Fruit fly (Drosophila melanogaster) whole organism, embryonic: ENCODE measurements around the gene St2.

Experiments used
- Atf6 ChIP-seq: fragments of 200-800 bp; sonication (Bioruptor generic); IDR thresholded peaks from 2 replicates; pipeline ENCODE4 v1.3.6; 2022; ENCODE audit warnings: missing biosample characterization, missing genetic modification characterization
- B-H1 ChIP-seq: fragments of 200-800 bp; sonication (Bioruptor generic); IDR thresholded peaks from 3 replicates; pipeline ENCODE4 v1.3.6; 2022; ENCODE audit warnings: missing biosample characterization, missing genetic modification characterization
- CG10565 ChIP-seq: fragments of 200-800 bp; sonication (Bioruptor generic); optimal IDR thresholded peaks from 3 replicates; lab custom pipeline; 2016; ENCODE audit warnings: missing biosample characterization, mild to moderate bottlenecking, missing genetic modification characterization
- CG12659 ChIP-seq: fragments of 200-800 bp; sonication (Bioruptor generic); optimal IDR thresholded peaks from 3 replicates; lab custom pipeline; 2017; ENCODE audit warnings: mild to moderate bottlenecking, missing biosample characterization, missing genetic modification reagents, missing genetic modification characterization
- CG14441 ChIP-seq: fragments of 200-800 bp; sonication (Bioruptor generic); IDR thresholded peaks from 2 replicates; pipeline ENCODE4 v1.3.6; 2022; ENCODE audit warnings: missing biosample characterization, missing genetic modification characterization
- CG15269 ChIP-seq: fragments of 200-800 bp; sonication (Bioruptor generic); optimal IDR thresholded peaks from 2 replicates; lab custom pipeline; 2018; ENCODE audit warnings: missing biosample characterization, mild to moderate bottlenecking, missing genetic modification characterization, moderate library complexity
- CG15479 ChIP-seq: fragments of 200-800 bp; sonication (Bioruptor generic); optimal IDR thresholded peaks from 3 replicates; lab custom pipeline; 2019; ENCODE audit warnings: missing biosample characterization, mild to moderate bottlenecking, missing genetic modification characterization, moderate library complexity
- CG15696 ChIP-seq: fragments of 200-800 bp; sonication (Bioruptor generic); optimal IDR thresholded peaks from 2 replicates; lab custom pipeline; 2019; ENCODE audit warnings: missing biosample characterization, mild to moderate bottlenecking, missing genetic modification characterization, moderate library complexity
- CG17361 ChIP-seq: fragments of 200-800 bp; sonication (Bioruptor generic); IDR thresholded peaks from 3 replicates; pipeline ENCODE4 v1.3.6; 2022; ENCODE audit warnings: missing biosample characterization, missing genetic modification characterization
- CG18764 ChIP-seq: fragments of 200-800 bp; sonication (Bioruptor generic); optimal IDR thresholded peaks from 3 replicates; lab custom pipeline; 2016; ENCODE audit warnings: missing biosample characterization, missing genetic modification characterization
- CG33213 ChIP-seq: fragments of 200-800 bp; sonication (Bioruptor generic); optimal IDR thresholded peaks from 3 replicates; lab custom pipeline; 2016; ENCODE audit warnings: missing biosample characterization, missing genetic modification characterization
- CG3407 ChIP-seq: fragments of 200-800 bp; sonication (Bioruptor generic); optimal IDR thresholded peaks from 2 replicates; lab custom pipeline; 2018; ENCODE audit warnings: missing biosample characterization, mild to moderate bottlenecking, missing genetic modification characterization
- CG3726 ChIP-seq: fragments of 200-800 bp; sonication (Bioruptor generic); IDR thresholded peaks from 3 replicates; pipeline ENCODE4, ENCODE4 v1.3.6; 2022; ENCODE audit warnings: missing biosample characterization, missing genetic modification characterization
- CG4328 ChIP-seq: fragments of 200-800 bp; sonication (Bioruptor generic); optimal IDR thresholded peaks from 3 replicates; lab custom pipeline; 2017; ENCODE audit warnings: missing biosample characterization, missing genetic modification reagents, missing genetic modification characterization
- CG6765 ChIP-seq: fragments of 200-800 bp; sonication (Bioruptor generic); optimal IDR thresholded peaks from 3 replicates; lab custom pipeline; 2017; ENCODE audit warnings: missing biosample characterization, mild to moderate bottlenecking, missing genetic modification characterization
- CG6813 ChIP-seq: fragments of 200-800 bp; sonication (Bioruptor generic); optimal IDR thresholded peaks from 2 replicates; lab custom pipeline; 2017; ENCODE audit warnings: missing biosample characterization, missing genetic modification characterization, mild to moderate bottlenecking, moderate library complexity, missing genetic modification reagents
- CG6854 ChIP-seq: fragments of 200-800 bp; sonication (Bioruptor generic); optimal IDR thresholded peaks from 3 replicates; lab custom pipeline; 2017; ENCODE audit warnings: missing biosample characterization, mild to moderate bottlenecking, missing genetic modification characterization
- CG9932 ChIP-seq: fragments of 200-800 bp; sonication (Bioruptor generic); IDR thresholded peaks from 2 replicates; pipeline ENCODE4 v1.3.6; 2022; ENCODE audit warnings: missing biosample characterization, missing genetic modification characterization
- Dbx ChIP-seq: fragments of 200-800 bp; sonication (Bioruptor generic); IDR thresholded peaks from 3 replicates; pipeline ENCODE4 v1.3.6; 2022; ENCODE audit warnings: missing biosample characterization, missing genetic modification characterization
- Dip2 ChIP-seq: fragments of 200-800 bp; sonication (Bioruptor generic); IDR thresholded peaks from 2 replicates; pipeline ENCODE4 v1.3.6; 2022; ENCODE audit warnings: missing biosample characterization, missing genetic modification characterization
- Doc3 ChIP-seq: fragments of 200-800 bp; sonication (Bioruptor generic); IDR thresholded peaks from 3 replicates; pipeline ENCODE4 v1.3.6; 2022; ENCODE audit warnings: missing biosample characterization, missing genetic modification characterization; ENCODE audit not compliant: partially characterized antibody
- Gug ChIP-seq: fragments of 200-800 bp; sonication (Bioruptor generic); IDR thresholded peaks from 4 replicates; pipeline ENCODE4 v1.3.6; 2022; ENCODE audit warnings: missing biosample characterization, missing genetic modification characterization
- Hand ChIP-seq: fragments of 200-800 bp; sonication (Bioruptor generic); optimal IDR thresholded peaks from 2 replicates; lab custom pipeline; 2017; ENCODE audit warnings: mild to moderate bottlenecking, missing biosample characterization, missing genetic modification reagents, missing genetic modification characterization
- HmgD ChIP-seq: fragments of 200-800 bp; sonication (Bioruptor generic); optimal IDR thresholded peaks from 3 replicates; lab custom pipeline; 2016; ENCODE audit warnings: missing biosample characterization, missing genetic modification characterization
- Lim3 ChIP-seq: fragments of 200-800 bp; sonication (Bioruptor generic); IDR thresholded peaks from 2 replicates; pipeline ENCODE4 v1.3.6; 2022; ENCODE audit warnings: missing biosample characterization, missing genetic modification characterization
- Mes4 ChIP-seq: fragments of 200-800 bp; sonication (Bioruptor generic); optimal IDR thresholded peaks from 2 replicates; lab custom pipeline; 2016; ENCODE audit warnings: missing biosample characterization, missing genetic modification characterization
- NC2α ChIP-seq: fragments of 200-800 bp; sonication (Bioruptor generic); optimal IDR thresholded peaks from 2 replicates; lab custom pipeline; 2016; ENCODE audit warnings: missing biosample characterization, missing genetic modification characterization
- Neu2 ChIP-seq: fragments of 200-800 bp; sonication (Bioruptor generic); optimal IDR thresholded peaks from 3 replicates; lab custom pipeline; 2016; ENCODE audit warnings: missing biosample characterization, missing genetic modification characterization, borderline replicate concordance
- PHDP ChIP-seq: fragments of 200-800 bp; sonication (Bioruptor generic); optimal IDR thresholded peaks from 3 replicates; lab custom pipeline; 2018; ENCODE audit warnings: missing biosample characterization, mild to moderate bottlenecking, missing genetic modification characterization, moderate library complexity
- dmrt99B ChIP-seq: fragments of 200-800 bp; sonication (Bioruptor generic); optimal IDR thresholded peaks from 2 replicates; lab custom pipeline; 2018; ENCODE audit warnings: missing biosample characterization, mild to moderate bottlenecking, missing genetic modification characterization, moderate library complexity
- ems ChIP-seq: fragments of 200-800 bp; sonication (Bioruptor generic); optimal IDR thresholded peaks from 3 replicates; lab custom pipeline; 2016; ENCODE audit warnings: missing biosample characterization, missing genetic modification characterization
- esg ChIP-seq: fragments of 200-800 bp; sonication (Bioruptor generic); conservative IDR thresholded peaks from 2 replicates; pipeline ENCODE4 v1.3.6; 2022; ENCODE audit warnings: missing biosample characterization, missing genetic modification characterization
- fd96Cb ChIP-seq: fragments of 200-800 bp; sonication (Bioruptor generic); optimal IDR thresholded peaks from 2 replicates; lab custom pipeline; 2018; ENCODE audit warnings: missing biosample characterization, mild to moderate bottlenecking, missing genetic modification characterization, moderate library complexity
- gsb ChIP-seq: fragments of 200-800 bp; sonication (Bioruptor generic); IDR thresholded peaks from 2 replicates; pipeline ENCODE4 v1.3.6; 2022; ENCODE audit warnings: missing biosample characterization, missing genetic modification characterization
- her ChIP-seq: fragments of 200-800 bp; sonication (Bioruptor generic); optimal IDR thresholded peaks from 2 replicates; lab custom pipeline; 2016; ENCODE audit warnings: missing biosample characterization, missing genetic modification characterization
- maf-S ChIP-seq: fragments of 200-800 bp; sonication (Bioruptor generic); optimal IDR thresholded peaks from 2 replicates; lab custom pipeline; 2016; ENCODE audit warnings: missing biosample characterization, missing genetic modification characterization
- nerfin-1 ChIP-seq: fragments of 200-800 bp; sonication (Bioruptor generic); optimal IDR thresholded peaks from 3 replicates; lab custom pipeline; 2019; ENCODE audit warnings: missing biosample characterization, mild to moderate bottlenecking, missing genetic modification characterization, moderate library complexity
- pros ChIP-seq: fragments of 200-800 bp; sonication (Bioruptor generic); optimal IDR thresholded peaks from 3 replicates; lab custom pipeline; 2019; ENCODE audit warnings: missing biosample characterization, mild to moderate bottlenecking, missing genetic modification characterization, moderate library complexity
- schlank ChIP-seq: fragments of 200-800 bp; sonication (Bioruptor generic); optimal IDR thresholded peaks from 2 replicates; lab custom pipeline; 2018; ENCODE audit warnings: missing biosample characterization, mild to moderate bottlenecking, missing genetic modification characterization
- shn ChIP-seq: fragments of 200-800 bp; sonication (Bioruptor generic); optimal IDR thresholded peaks from 3 replicates; lab custom pipeline; 2016; ENCODE audit warnings: missing biosample characterization, missing genetic modification characterization
- sisA ChIP-seq: fragments of 200-800 bp; sonication (Bioruptor generic); IDR thresholded peaks from 2 replicates; pipeline ENCODE4 v1.3.6; 2022; ENCODE audit warnings: missing biosample characterization, missing genetic modification characterization
- slbo ChIP-seq: fragments of 200-800 bp; sonication (Bioruptor generic); IDR thresholded peaks from 2 replicates; pipeline ENCODE4 v1.3.6; 2022; ENCODE audit warnings: missing biosample characterization, missing genetic modification characterization
- sna ChIP-seq: fragments of 200-800 bp; sonication (Bioruptor generic); IDR thresholded peaks from 2 replicates; pipeline ENCODE4 v1.3.6; 2022; ENCODE audit warnings: missing biosample characterization, missing genetic modification characterization; ENCODE audit not compliant: partially characterized antibody
- so ChIP-seq: fragments of 200-800 bp; sonication (Bioruptor generic); IDR thresholded peaks from 3 replicates; pipeline ENCODE4 v1.3.6; 2022; ENCODE audit warnings: missing biosample characterization, missing genetic modification characterization
- sr ChIP-seq: fragments of 200-800 bp; sonication (Bioruptor generic); IDR thresholded peaks from 3 replicates; pipeline ENCODE4 v1.3.6; 2022; ENCODE audit warnings: missing biosample characterization, missing genetic modification characterization
- tna ChIP-seq: fragments of 200-800 bp; sonication (Bioruptor generic); IDR thresholded peaks from 2 replicates; pipeline ENCODE4 v1.3.6; 2022; ENCODE audit warnings: missing biosample characterization, missing genetic modification characterization; ENCODE audit not compliant: partially characterized antibody
- tup ChIP-seq: fragments of 200-800 bp; sonication (Bioruptor generic); optimal IDR thresholded peaks from 2 replicates; lab custom pipeline; 2016; ENCODE audit warnings: missing biosample characterization, mild to moderate bottlenecking, missing genetic modification characterization, moderate library complexity
- vvl ChIP-seq: fragments of 200-800 bp; sonication (Bioruptor generic); IDR thresholded peaks from 2 replicates; pipeline ENCODE4 v1.3.6; 2022; ENCODE audit warnings: missing biosample characterization, missing genetic modification characterization
- zfh1 ChIP-seq: fragments of 200-800 bp; sonication (Bioruptor generic); IDR thresholded peaks from 3 replicates; pipeline ENCODE4 v1.3.6; 2022; ENCODE audit warnings: missing biosample characterization, missing genetic modification characterization

Gene St2

DNA sequence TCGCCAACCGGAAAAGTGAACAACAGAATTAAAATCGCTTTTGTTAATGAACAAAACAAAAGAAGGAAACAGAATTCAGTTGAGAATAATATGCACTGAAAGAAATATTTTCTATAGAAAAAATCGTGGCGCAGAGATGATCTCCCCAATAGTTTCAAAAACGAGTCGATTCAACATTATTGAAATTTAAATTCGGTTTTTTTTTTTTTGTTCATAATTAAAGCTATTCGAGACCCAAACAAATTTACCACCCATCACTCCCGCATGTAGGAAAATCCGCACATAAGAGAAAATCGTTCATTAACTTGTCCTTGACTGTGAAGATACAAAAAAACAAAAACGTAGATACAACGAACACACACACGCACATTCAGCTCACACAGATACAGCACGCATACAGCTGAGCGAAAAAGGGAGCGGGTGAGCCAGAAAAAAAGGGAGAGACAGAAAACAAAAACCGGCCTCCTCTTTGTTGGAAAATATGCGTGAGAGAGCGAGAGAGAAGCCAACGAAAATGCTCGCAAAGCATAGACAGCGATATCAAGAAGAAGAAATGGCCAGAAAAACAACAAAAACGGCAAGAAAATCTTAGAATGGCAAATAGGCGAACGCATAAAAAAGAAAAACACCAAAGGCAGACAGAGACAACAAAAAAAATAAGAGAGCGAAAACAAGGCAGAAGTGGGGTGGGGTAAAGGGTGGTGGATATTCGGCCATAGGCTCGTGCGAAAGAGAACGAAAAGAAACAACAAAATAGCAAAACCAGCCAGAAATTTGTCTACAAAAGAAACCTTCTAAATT, 31.4 kb upstream of the St2 start (continued):
- TF ChIP-seq PHDP (tag; lab: Kevin White, UChicago) (peak; percentile 59), CG10565 (no peak), tna (GFP tag; lab: Robert Waterston, UW) (no peak), sisA (no peak), Atf6 (GFP tag; lab: Robert Waterston, UW) (peak; percentile 62; the same call in 1 of the 2 replicates), Neu2 (GFP tag; lab: Kevin White, UChicago) (no peak), CG18764 (GFP tag; lab: Kevin White, UChicago) (no peak), CG6854 (GFP tag; lab: Kevin White, UChicago) (peak; percentile 15), dmrt99B (tag; lab: Kevin White, UChicago) (peak; percentile 32), CG33213 (GFP tag; lab: Kevin White, UChicago) (no peak), NC2α (no peak), nerfin-1 (tag; lab: Kevin White, UChicago) (no peak), CG9932 (GFP tag; lab: Robert Waterston, UW) (peak; percentile 70), her (GFP tag; lab: Kevin White, UChicago) (peak; percentile 22), so (GFP tag; lab: Robert Waterston, UW) (0 out of 3 replicates have a peak, but pooled peaks have one; percentile 36), CG14441 (GFP tag; lab: Robert Waterston, UW) (peak; percentile 45; the same call in 1 of the 2 replicates), gsb (no peak), Gug (GFP tag; lab: Robert Waterston, UW) (peak; percentile 32; the same call in 1 of the 4 replicates), Dbx (GFP tag; lab: Robert Waterston, UW) (peak; percentile 72), CG6765 (GFP tag; lab: Kevin White, UChicago) (no peak), B-H1 (no peak), maf-S (GFP tag; lab: Kevin White, UChicago) (no peak), CG15269 (tag; lab: Kevin White, UChicago) (peak; percentile 8), CG12659 (GFP tag; lab: Kevin White, UChicago) (peak; percentile 25), pros (peak; percentile 86), CG3726 (GFP tag; lab: Robert Waterston, UW) (no peak), Hand (GFP tag; lab: Kevin White, UChicago) (peak; percentile 32), CG15696 (tag; lab: Kevin White, UChicago) (no peak), HmgD (GFP tag; lab: Kevin White, UChicago) (peak; percentile 1), vvl (GFP tag; lab: Robert Waterston, UW) (peak; percentile 59), ems (GFP tag; lab: Kevin White, UChicago) (no peak), CG17361 (0 out of 3 replicates have a peak, but pooled peaks have one; percentile 30), schlank (tag; lab: Kevin White, UChicago) (no peak), CG15479 (peak; percentile 8), fd96Cb (tag; lab: Kevin White, UChicago) (no peak), shn (GFP tag; lab: Kevin White, UChicago) (peak; percentile 14), tup (GFP tag; lab: Kevin White, UChicago) (no peak), zfh1 (GFP tag; lab: Robert Waterston, UW) (no peak), Dip2 (GFP tag; lab: Robert Waterston, UW) (no peak), sna (GFP tag; lab: Robert Waterston, UW) (no peak), CG6813 (peak; percentile 21), CG4328 (no peak), esg (no peak), Lim3 (GFP tag; lab: Robert Waterston, UW) (no peak), Mes4 (GFP tag; lab: Kevin White, UChicago) (no peak), Doc3 (GFP tag; lab: Robert Waterston, UW) (no peak), sr (no peak), CG3407 (no peak), slbo (peak; percentile 70)
